Worm (Caenorhabditis elegans): ENCODE results near the gene DH11.2.

DNA sequence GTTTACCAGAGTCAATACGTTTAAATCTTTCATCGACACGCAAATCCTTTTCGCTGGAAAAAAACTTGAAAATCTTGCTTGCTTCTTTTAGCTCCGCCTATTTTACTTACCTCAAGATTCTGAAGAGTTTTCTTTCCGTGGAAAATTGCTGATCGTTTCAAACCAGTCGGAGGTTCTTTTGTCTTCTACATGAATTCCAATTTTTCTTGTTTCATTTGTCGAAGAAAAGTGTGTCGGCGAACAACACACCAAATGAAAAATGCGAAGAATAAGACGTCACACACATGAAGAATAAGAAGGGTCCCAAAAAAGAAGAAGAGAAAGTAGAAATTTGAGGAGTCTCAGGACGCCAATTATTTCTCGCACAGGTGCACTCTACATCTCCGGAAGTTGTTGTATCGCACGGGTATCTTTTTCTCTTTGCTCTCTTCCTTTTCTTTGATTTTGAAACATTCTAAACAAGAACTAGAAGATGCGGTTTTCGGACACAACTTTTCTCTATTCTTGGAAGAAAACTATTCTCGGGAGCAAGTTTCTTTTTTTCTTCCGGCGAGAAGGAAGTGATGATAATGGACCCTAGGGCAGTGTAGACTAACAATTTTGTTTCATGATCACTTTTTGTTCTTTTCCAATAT lies 38.3 kb upstream of the DH11.2 start:
- TF ChIP-seq mdt-29 (GFP tag; IDR thresholded peaks at IDR 0.05) (no peak), unc-39 (tag; optimal IDR thresholded peaks at IDR 0.05) (no peak), tra-1 (GFP tag; IDR thresholded peaks at IDR 0.05) (no peak), snpc-4 (tag; optimal IDR thresholded peaks at IDR 0.05) (no peak), fos-1 (tag; optimal IDR thresholded peaks at IDR 0.05) (no peak)
